Worm (Caenorhabditis elegans) whole organism, mixed stage, embryonic: ENCODE measurements around the gene T01D3.1.
A peak's percentile ranks its signal among the peaks of the same experiment; 100 is the strongest.

ENCODE experiments used
- M03D4.4 ChIP-seq: sonication (generic microtip); optimal IDR thresholded peaks from 2 replicates; lab custom pipeline; 2017; ENCODE audit warnings: mild to moderate bottlenecking, missing genetic modification characterization, missing compliant biosample characterization
- bed-3 ChIP-seq: fragments of 200-800 bp; sonication (Bioruptor generic); optimal IDR thresholded peaks from 3 replicates; lab custom pipeline; 2018; ENCODE audit warnings: mild to moderate bottlenecking, missing genetic modification characterization, moderate library complexity, missing compliant biosample characterization
- blmp-1 ChIP-seq: fragments of 150-350 bp; optimal IDR thresholded peaks from 2 replicates; lab custom pipeline; 2014; ENCODE audit warnings: missing biosample characterization, missing genetic modification characterization
- ceh-39 ChIP-seq: fragments of 150-350 bp; optimal IDR thresholded peaks from 2 replicates; lab custom pipeline; 2014; ENCODE audit warnings: missing biosample characterization, missing genetic modification characterization
- ceh-83 ChIP-seq: fragments of 200-800 bp; sonication (Bioruptor generic); optimal IDR thresholded peaks from 2 replicates; lab custom pipeline; 2018; ENCODE audit warnings: mild to moderate bottlenecking, missing genetic modification characterization, missing compliant biosample characterization
- ces-1 ChIP-seq: fragments of 150-350 bp; optimal IDR thresholded peaks from 2 replicates; lab custom pipeline; 2014; ENCODE audit warnings: missing biosample characterization, missing genetic modification reagents, missing genetic modification characterization
- cnd-1 ChIP-seq: fragments of 200-800 bp; sonication (Bioruptor generic); optimal IDR thresholded peaks from 2 replicates; lab custom pipeline; 2018; ENCODE audit warnings: mild to moderate bottlenecking, missing genetic modification characterization, missing compliant biosample characterization
- elt-1 ChIP-seq: sonication (generic microtip); optimal IDR thresholded peaks from 2 replicates; lab custom pipeline; 2017; ENCODE audit warnings: missing genetic modification characterization, mild to moderate bottlenecking, missing compliant biosample characterization, antibody characterized with exemption, moderate library complexity, borderline replicate concordance; ENCODE audit not compliant: insufficient read depth
- elt-3 ChIP-seq: fragments of 150-350 bp; optimal IDR thresholded peaks from 2 replicates; lab custom pipeline; 2014; ENCODE audit warnings: missing biosample characterization, missing genetic modification characterization
- flh-1 ChIP-seq: fragments of 200-800 bp; sonication (Bioruptor generic); optimal IDR thresholded peaks from 2 replicates; lab custom pipeline; 2018; ENCODE audit warnings: mild to moderate bottlenecking, missing genetic modification characterization, moderate library complexity, missing compliant biosample characterization
- ham-2 ChIP-seq: fragments of 200-800 bp; sonication (Bioruptor generic); optimal IDR thresholded peaks from 2 replicates; lab custom pipeline; 2018; ENCODE audit warnings: mild to moderate bottlenecking, missing genetic modification characterization, missing compliant biosample characterization
- hlh-1 ChIP-seq: fragments of 150-350 bp; optimal IDR thresholded peaks from 2 replicates; lab custom pipeline; 2014; ENCODE audit warnings: missing biosample characterization, missing genetic modification reagents, missing genetic modification characterization
- lin-13 ChIP-seq: fragments of 150-350 bp; optimal IDR thresholded peaks from 2 replicates; lab custom pipeline; 2014; ENCODE audit warnings: missing biosample characterization, missing genetic modification characterization
- mab-5 ChIP-seq: fragments of 150-350 bp; optimal IDR thresholded peaks from 2 replicates; lab custom pipeline; 2014; ENCODE audit warnings: missing biosample characterization, missing genetic modification characterization
- mep-1 ChIP-seq: fragments of 150-350 bp; optimal IDR thresholded peaks from 2 replicates; lab custom pipeline; 2017; ENCODE audit warnings: missing biosample characterization, missing genetic modification reagents, missing genetic modification characterization, inconsistent platforms
- mls-2 ChIP-seq: sonication (generic microtip); optimal IDR thresholded peaks from 2 replicates; lab custom pipeline; 2016; ENCODE audit warnings: mild to moderate bottlenecking, missing genetic modification characterization, moderate library complexity, missing compliant biosample characterization
- nhr-12 ChIP-seq: fragments of 150-350 bp; optimal IDR thresholded peaks from 2 replicates; lab custom pipeline; 2014; ENCODE audit warnings: missing biosample characterization, missing genetic modification characterization
- nhr-237 ChIP-seq: fragments of 150-350 bp; optimal IDR thresholded peaks from 2 replicates; lab custom pipeline; 2014; ENCODE audit warnings: missing biosample characterization, missing genetic modification characterization
- nhr-28 ChIP-seq: fragments of 150-350 bp; optimal IDR thresholded peaks from 2 replicates; lab custom pipeline; 2014; ENCODE audit warnings: missing biosample characterization, missing genetic modification characterization
- nhr-76 ChIP-seq: sonication (generic microtip); optimal IDR thresholded peaks from 2 replicates; lab custom pipeline; 2017; ENCODE audit warnings: missing biosample characterization, missing genetic modification characterization
- sem-2 ChIP-seq: fragments of 200-800 bp; sonication (Bioruptor generic); optimal IDR thresholded peaks from 2 replicates; lab custom pipeline; 2018; ENCODE audit warnings: mild to moderate bottlenecking, missing genetic modification characterization, missing compliant biosample characterization
- snpc-4 ChIP-seq: fragments of 150-350 bp; optimal IDR thresholded peaks from 2 replicates; lab custom pipeline; 2014; ENCODE audit warnings: missing biosample characterization, missing genetic modification characterization
- sptf-1 ChIP-seq: sonication (generic microtip); optimal IDR thresholded peaks from 2 replicates; lab custom pipeline; 2017; ENCODE audit warnings: mild to moderate bottlenecking, missing genetic modification characterization, moderate library complexity, missing compliant biosample characterization
- tbx-8 ChIP-seq: fragments of 200-800 bp; sonication (Bioruptor generic); optimal IDR thresholded peaks from 2 replicates; lab custom pipeline; 2018; ENCODE audit warnings: mild to moderate bottlenecking, missing genetic modification characterization, moderate library complexity, missing compliant biosample characterization
- unc-120 ChIP-seq: sonication (generic microtip); optimal IDR thresholded peaks from 2 replicates; lab custom pipeline; 2017; ENCODE audit warnings: missing genetic modification characterization, missing compliant biosample characterization; ENCODE audit not compliant: poor library complexity, severe bottlenecking
- unc-62 ChIP-seq: fragments of 150-350 bp; optimal IDR thresholded peaks from 2 replicates; lab custom pipeline; 2014; ENCODE audit warnings: missing biosample characterization, missing genetic modification reagents, missing genetic modification characterization
- zip-8 ChIP-seq: fragments of 150-350 bp; optimal IDR thresholded peaks from 2 replicates; lab custom pipeline; 2014; ENCODE audit warnings: missing biosample characterization, missing genetic modification characterization
- ztf-11 ChIP-seq: fragments of 150-350 bp; optimal IDR thresholded peaks from 2 replicates; lab custom pipeline; 2014; ENCODE audit warnings: missing biosample characterization, missing genetic modification characterization

The T01D3.1 gene

DNA sequence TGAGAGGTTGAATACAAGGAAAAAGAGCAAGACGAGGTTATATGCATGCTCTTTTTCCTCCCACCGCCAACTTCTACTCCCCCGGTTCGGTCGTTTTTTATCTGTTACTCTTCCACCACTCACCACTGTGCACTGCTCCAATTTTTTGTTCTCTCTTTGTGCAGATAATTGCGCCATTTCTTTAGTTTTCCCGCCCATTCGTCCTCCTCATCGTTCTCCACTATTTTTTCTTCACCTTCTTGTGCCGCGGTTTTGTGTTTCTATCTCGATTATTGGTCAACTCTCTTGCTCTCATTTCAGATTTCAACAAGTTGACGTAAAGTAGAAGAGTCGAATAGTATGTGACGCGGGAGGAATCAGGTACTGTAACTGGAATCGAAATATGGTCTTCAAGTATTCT, at the start of gene T01D3.1:
Gene T01D3.1 (plus strand): TSS at position 301 of the 400 bp plus-strand sequence.
- TF ChIP-seq ces-1 (no peak), zip-8 (tag; lab: Kevin White, UChicago) (no peak), unc-120 (tag; lab: Kevin White, UChicago) (no peak), cnd-1 (tag; lab: Kevin White, UChicago) (no peak), sptf-1 (tag; lab: Kevin White, UChicago) (no peak), bed-3 (no peak), ceh-83 (GFP tag; lab: Kevin White, UChicago) (no peak)

DNA sequence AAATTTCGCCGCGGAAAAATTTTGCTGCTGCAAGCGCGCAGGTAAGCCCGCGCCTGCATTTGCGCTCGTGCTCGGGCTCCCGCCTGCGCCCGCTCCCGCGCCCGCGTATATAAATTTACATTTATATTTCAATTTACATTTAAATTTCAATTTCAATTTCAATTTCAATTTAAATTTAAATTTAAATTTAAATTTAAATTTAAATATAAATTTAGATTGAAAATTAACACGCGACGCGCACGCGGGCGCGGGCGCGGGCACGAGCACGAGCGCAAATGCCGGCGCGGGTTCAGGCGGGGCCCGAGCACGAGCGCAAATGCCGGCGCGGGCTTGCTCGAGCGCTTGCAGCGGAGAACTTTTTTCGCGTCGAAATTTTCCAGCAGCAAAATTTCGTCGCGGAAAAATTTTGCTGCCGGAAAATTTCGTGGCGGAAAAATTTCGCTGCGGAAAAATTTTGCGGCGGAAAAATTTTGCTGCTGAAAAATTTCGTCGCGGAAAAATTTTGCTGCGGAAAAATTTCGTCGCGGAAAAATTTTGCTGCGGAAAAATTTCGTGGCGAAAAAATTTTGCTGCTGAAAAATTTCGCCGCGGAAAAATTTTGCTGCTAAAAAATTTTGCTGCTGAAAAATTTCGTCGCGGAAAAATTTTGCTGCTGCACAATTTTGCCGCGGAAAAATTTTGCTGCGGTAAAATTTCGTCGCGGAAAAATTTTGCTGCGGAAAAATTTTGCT, 43.7 kb upstream of the T01D3.1 start:
- no peak for TF ChIP-seq mep-1 (tag; lab: Kevin White, UChicago)
- peak; percentile 62 for TF ChIP-seq sptf-1 (tag; lab: Kevin White, UChicago)
- TF ChIP-seq, all 35 proteins: peak for 1

DNA sequence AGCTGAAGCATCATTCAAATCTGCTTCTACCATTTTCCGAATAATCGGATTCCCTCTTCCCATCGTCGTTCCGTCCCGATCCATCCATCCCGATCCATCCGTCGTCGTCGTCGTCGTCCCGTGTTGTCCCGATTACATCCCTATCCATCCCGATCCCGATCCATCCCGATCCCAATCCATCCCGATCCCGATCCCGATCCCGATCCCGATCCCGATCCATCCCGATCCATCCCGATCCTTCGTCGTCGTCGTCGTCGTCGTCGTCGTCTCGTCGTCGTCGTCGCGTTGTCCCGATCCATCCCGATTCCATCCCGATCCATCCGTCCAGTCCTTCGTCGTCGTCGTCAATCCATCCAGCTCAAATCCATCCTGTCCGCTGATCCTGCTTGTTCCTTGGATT, 42.5 kb upstream of the T01D3.1 start:
- no peak for TF ChIP-seq tbx-8
- no peak for TF ChIP-seq nhr-28 (tag; lab: Kevin White, UChicago)
- TF ChIP-seq zip-8 (tag; lab: Kevin White, UChicago): no peak
- no peak for TF ChIP-seq sptf-1 (tag; lab: Kevin White, UChicago)
- TF ChIP-seq bed-3: no peak

DNA sequence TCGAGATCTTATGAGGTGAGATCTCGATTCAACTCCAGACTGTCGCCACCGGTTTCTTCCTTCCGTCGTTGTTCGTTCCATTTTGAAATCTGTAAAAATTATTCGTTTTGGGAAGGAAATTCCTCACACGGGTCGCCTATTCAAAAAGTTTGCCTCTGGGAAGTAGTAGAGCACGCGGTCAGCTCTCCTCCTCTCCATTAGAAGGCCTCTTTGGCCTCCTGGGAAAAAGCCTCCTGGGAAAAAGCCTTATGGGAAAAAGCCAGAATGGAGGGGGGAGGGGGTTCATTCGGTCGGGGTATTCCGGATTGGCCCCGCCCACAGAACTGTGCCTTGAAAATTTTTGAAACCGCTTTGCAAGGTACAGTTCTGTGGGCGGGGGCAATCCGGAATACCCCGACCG, 42.1 kb upstream of the T01D3.1 start:
- no peak for TF ChIP-seq mab-5
- TF ChIP-seq mep-1 (tag; lab: Kevin White, UChicago): no peak
- no peak for TF ChIP-seq blmp-1 (tag; lab: Kevin White, UChicago)
- TF ChIP-seq nhr-76 (tag; lab: Kevin White, UChicago): no peak
- no peak for TF ChIP-seq ces-1
- TF ChIP-seq flh-1: no peak
- no peak for TF ChIP-seq sptf-1 (tag; lab: Kevin White, UChicago)
- no peak for TF ChIP-seq snpc-4
- TF ChIP-seq ztf-11 (tag; lab: Kevin White, UChicago): no peak
- TF ChIP-seq nhr-237 (tag; lab: Kevin White, UChicago): no peak
- TF ChIP-seq M03D4.4 (tag; lab: Kevin White, UChicago): no peak
- no peak for TF ChIP-seq ham-2 (GFP tag; lab: Kevin White, UChicago)
- TF ChIP-seq elt-3 (tag; lab: Kevin White, UChicago): no peak
- no peak for TF ChIP-seq unc-120 (tag; lab: Kevin White, UChicago)
- TF ChIP-seq mls-2 (tag; lab: Kevin White, UChicago): no peak
- TF ChIP-seq bed-3: no peak
- no peak for TF ChIP-seq nhr-28 (tag; lab: Kevin White, UChicago)
- TF ChIP-seq ceh-39 (tag; lab: Kevin White, UChicago): no peak
- no peak for TF ChIP-seq elt-1 (tag; lab: Kevin White, UChicago)
- TF ChIP-seq nhr-12 (tag; lab: Kevin White, UChicago): no peak

DNA sequence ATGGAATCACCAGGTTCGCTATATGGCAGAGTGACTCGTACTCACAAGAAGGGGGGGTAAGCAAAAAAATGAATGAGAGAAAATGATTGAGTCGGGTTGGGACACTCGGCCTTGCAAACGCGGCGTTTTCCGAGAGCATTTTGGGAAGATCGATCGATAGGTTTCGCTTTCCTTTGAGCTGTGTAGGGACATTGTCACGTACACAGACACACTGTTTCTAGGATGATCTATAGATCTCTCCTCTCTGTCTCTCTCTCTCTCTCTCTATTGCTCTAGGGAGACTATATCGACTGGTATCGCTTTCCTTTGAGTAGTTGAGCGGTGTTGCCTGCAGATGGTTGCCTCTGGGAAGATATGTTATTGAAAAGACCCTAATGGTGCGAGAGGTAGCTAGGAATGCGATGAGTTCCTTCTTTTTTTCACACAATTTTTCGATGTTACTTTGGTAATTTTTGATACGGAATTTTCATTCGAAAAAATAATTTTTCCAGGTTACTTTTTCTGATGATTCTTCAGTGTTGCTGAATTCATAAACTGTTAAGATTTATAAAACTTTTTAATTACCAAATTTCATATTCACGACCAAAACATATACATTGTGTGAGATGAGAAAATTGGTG, 39.9 kb upstream of the T01D3.1 start, which contains the start of gene H37A05.4:
Gene H37A05.4 (minus strand): TSS at position 51 of the 620 bp plus-strand sequence.
- peak; percentile 77 for TF ChIP-seq ceh-39 (tag; lab: Kevin White, UChicago)
- TF ChIP-seq ceh-83 (GFP tag; lab: Kevin White, UChicago): no peak
- TF ChIP-seq sptf-1 (tag; lab: Kevin White, UChicago): peak; percentile 9
- TF ChIP-seq sem-2 (GFP tag; lab: Kevin White, UChicago): peak; percentile 7
- no peak for TF ChIP-seq ces-1
- TF ChIP-seq M03D4.4 (tag; lab: Kevin White, UChicago): no peak

DNA sequence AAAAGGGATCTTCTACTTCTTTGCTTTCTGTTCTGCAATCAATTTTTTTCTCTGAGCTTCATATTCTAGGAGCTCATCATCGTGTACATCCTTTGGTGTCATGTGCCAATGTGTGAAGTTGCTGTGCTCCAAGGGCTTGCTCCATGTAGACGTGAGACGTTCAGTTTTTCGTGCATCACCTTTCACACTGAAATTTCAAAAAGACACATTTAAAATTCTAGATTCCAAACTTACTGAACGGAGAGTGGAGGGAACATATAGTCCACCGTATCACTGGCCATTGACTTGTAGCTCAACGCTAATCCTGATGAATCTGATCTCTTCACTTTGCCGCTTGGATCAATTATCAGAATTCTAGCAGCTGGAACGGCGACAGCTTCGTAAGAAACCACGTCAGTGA, 38.9 kb upstream of the T01D3.1 start:
- TF ChIP-seq mab-5 (no peak), mls-2 (tag; lab: Kevin White, UChicago) (no peak), sem-2 (GFP tag; lab: Kevin White, UChicago) (no peak), nhr-28 (tag; lab: Kevin White, UChicago) (no peak), bed-3 (no peak), M03D4.4 (tag; lab: Kevin White, UChicago) (no peak), nhr-12 (tag; lab: Kevin White, UChicago) (no peak), hlh-1 (tag; lab: Kevin White, UChicago) (no peak), elt-1 (tag; lab: Kevin White, UChicago) (no peak), unc-120 (tag; lab: Kevin White, UChicago) (no peak), elt-3 (tag; lab: Kevin White, UChicago) (no peak), unc-62 (GFP tag; lab: Kevin White, UChicago) (no peak), lin-13 (tag; lab: Kevin White, UChicago) (no peak), ztf-11 (tag; lab: Kevin White, UChicago) (no peak), nhr-76 (tag; lab: Kevin White, UChicago) (no peak)
